Fruit fly (Drosophila melanogaster): Measurements from ENCODE around the gene CG31546.
A peak's percentile ranks its signal among the peaks of the same experiment; 100 is the strongest.

CG31546 gene

dm6 chr3R:5668928-5669739, 33.7 kb upstream of the CG31546 start, which contains the start of the genes Xe7 and Atg17 (continued):
- no peak for TF ChIP-seq Hr78 (GFP tag; optimal IDR thresholded peaks at IDR 0.05)
- no peak for TF ChIP-seq lola (GFP tag; optimal IDR thresholded peaks at IDR 0.05)
- no peak for TF ChIP-seq N (GFP tag; optimal IDR thresholded peaks at IDR 0.05)
- no peak for TF ChIP-seq Abd-B (GFP tag; optimal IDR thresholded peaks at IDR 0.05)
- TF ChIP-seq dmrt93B (GFP tag; optimal IDR thresholded peaks at IDR 0.05), result peak; percentile 87
- TF ChIP-seq CrebA (GFP tag; optimal IDR thresholded peaks at IDR 0.05; ENCODE audit: borderline replicate concordance), result no peak
- peak; percentile 54 for TF ChIP-seq sage (GFP tag; optimal IDR thresholded peaks at IDR 0.05)
- peak; percentile 89 for TF ChIP-seq sv (GFP tag; optimal IDR thresholded peaks at IDR 0.05)
- TF ChIP-seq tai (GFP tag; optimal IDR thresholded peaks at IDR 0.05), result no peak
- peak; percentile 68 for TF ChIP-seq woc (GFP tag; optimal IDR thresholded peaks at IDR 0.05)

DNA sequence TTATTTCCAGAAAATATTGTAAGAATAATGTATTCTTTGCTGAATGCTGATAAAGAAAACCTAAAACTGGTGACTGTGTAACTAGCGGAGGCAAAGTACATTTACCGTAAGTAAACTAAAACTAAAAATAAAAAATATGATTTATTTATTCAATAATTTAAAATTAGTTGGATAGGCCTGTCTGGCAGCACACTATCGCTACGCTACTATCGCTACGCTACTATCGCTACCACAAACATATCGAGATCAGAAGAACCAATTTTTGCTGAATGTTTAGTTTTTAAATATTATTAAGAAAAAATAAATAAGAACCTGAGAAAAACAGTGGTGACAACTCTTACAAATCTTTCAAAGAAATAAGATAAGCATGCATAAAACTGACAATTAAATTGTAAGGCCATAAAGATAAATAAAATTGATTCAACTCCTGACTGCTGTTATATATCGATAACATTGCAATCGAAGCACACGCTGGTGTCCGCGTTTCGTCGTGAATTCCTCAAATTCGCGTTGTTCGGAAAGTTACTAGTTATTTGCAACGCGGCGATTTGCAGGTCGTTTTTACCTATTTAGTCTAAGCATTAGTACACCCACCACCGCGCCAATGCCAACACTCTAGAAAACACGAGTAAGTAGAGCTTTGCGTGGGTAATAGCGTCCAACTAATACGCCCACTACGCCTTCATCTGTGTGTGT, 24.9 kb upstream of the CG31546 start, which contains the start of gene Wdr33:
Gene Wdr33, plus strand, starts transcription at position 438 of the 696 bp plus-strand sequence.
- TF ChIP-seq Jra (GFP tag; optimal IDR thresholded peaks at IDR 0.05) (no peak), usp (GFP tag; optimal IDR thresholded peaks at IDR 0.05) (no peak), fru (GFP tag; optimal IDR thresholded peaks at IDR 0.05) (peak; percentile 22), Hr78 (GFP tag; optimal IDR thresholded peaks at IDR 0.05) (no peak), rgr (GFP tag; optimal IDR thresholded peaks at IDR 0.05) (peak; percentile 29), CrebA (GFP tag; optimal IDR thresholded peaks at IDR 0.05; ENCODE audit: borderline replicate concordance) (no peak), HLH106 (tag; optimal IDR thresholded peaks at IDR 0.05) (peak; percentile 64), CG9705 (GFP tag; optimal IDR thresholded peaks at IDR 0.05) (peak; percentile 49), Sp1 (GFP tag; optimal IDR thresholded peaks at IDR 0.05) (peak; percentile 22), Hr83 (GFP tag; optimal IDR thresholded peaks at IDR 0.05; ENCODE audit: poor library complexity, severe bottlenecking) (peak; percentile 34), foxo (GFP tag; optimal IDR thresholded peaks at IDR 0.05) (peak in 1 of 2 experiments; percentile 51), brk (GFP tag; optimal IDR thresholded peaks at IDR 0.05) (no peak), woc (GFP tag; optimal IDR thresholded peaks at IDR 0.05) (peak; percentile 45), Dfd (GFP tag; optimal IDR thresholded peaks at IDR 0.05) (no peak)

DNA sequence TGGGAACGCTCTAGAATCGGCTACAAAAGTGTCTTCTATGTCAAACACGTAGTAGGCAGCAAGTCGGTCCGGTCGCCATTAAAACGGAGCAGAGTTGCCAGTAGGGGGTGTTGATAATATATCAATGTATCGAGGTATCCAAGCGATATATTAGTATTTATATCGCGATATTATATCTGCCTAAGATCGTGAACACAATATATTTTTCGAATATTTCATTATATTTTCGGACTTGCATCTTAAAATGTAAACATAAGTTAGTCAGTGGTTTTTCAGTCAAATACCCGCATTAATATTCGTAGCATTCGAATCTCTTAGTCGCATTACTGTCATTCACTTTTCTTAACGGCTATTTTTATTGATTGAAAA, 24.4 kb upstream of the CG31546 start, which contains the start of gene CG2182:
Gene CG2182, minus strand, starts transcription at position 84 of the 369 bp plus-strand sequence.
- TF ChIP-seq Hr83 (GFP tag; optimal IDR thresholded peaks at IDR 0.05; ENCODE audit: poor library complexity, severe bottlenecking) (peak; percentile 36), Rel (GFP tag; optimal IDR thresholded peaks at IDR 0.05) (no peak), Rel (tag; optimal IDR thresholded peaks at IDR 0.05) (no peak), h (GFP tag; optimal IDR thresholded peaks at IDR 0.05) (no peak), woc (GFP tag; optimal IDR thresholded peaks at IDR 0.05) (no peak), dsf (GFP tag; optimal IDR thresholded peaks at IDR 0.05; ENCODE audit: borderline replicate concordance) (no peak), HLH106 (tag; optimal IDR thresholded peaks at IDR 0.05) (no peak), Dif (GFP tag; optimal IDR thresholded peaks at IDR 0.05; ENCODE audit: partially characterized antibody) (no peak), CrebA (GFP tag; optimal IDR thresholded peaks at IDR 0.05; ENCODE audit: borderline replicate concordance) (no peak), psq (GFP tag; optimal IDR thresholded peaks at IDR 0.05) (no peak), Jra (GFP tag; optimal IDR thresholded peaks at IDR 0.05) (peak; percentile 6), CG9705 (GFP tag; optimal IDR thresholded peaks at IDR 0.05) (no peak), Mio (GFP tag; optimal IDR thresholded peaks at IDR 0.05) (no peak), rgr (GFP tag; optimal IDR thresholded peaks at IDR 0.05) (no peak), Vsx2 (GFP tag; optimal IDR thresholded peaks at IDR 0.05; ENCODE audit: partially characterized antibody) (no peak), tai (GFP tag; optimal IDR thresholded peaks at IDR 0.05) (no peak), CG32264 (GFP tag; optimal IDR thresholded peaks at IDR 0.05) (no peak), Hnf4 (GFP tag; optimal IDR thresholded peaks at IDR 0.05) (peak; percentile 10), fru (GFP tag; optimal IDR thresholded peaks at IDR 0.05) (no peak), ey (GFP tag; optimal IDR thresholded peaks at IDR 0.05) (no peak), Sp1 (GFP tag; optimal IDR thresholded peaks at IDR 0.05) (no peak), brk (GFP tag; optimal IDR thresholded peaks at IDR 0.05) (no peak), sage (GFP tag; optimal IDR thresholded peaks at IDR 0.05) (no peak), Dfd (GFP tag; optimal IDR thresholded peaks at IDR 0.05) (no peak)
